Fruit fly (Drosophila melanogaster) whole organism, embryonic: ENCODE results near the gene Cep135.

ENCODE experiments used
- Atf6 ChIP-seq: fragments of 200-800 bp; sonication (Bioruptor generic); IDR thresholded peaks from 2 replicates; pipeline ENCODE4 v1.3.6; 2022; ENCODE audit warnings: missing biosample characterization, missing genetic modification characterization
- CG10267 ChIP-seq: fragments of 200-800 bp; sonication (Bioruptor generic); optimal IDR thresholded peaks from 2 replicates; lab custom pipeline; 2018; ENCODE audit warnings: missing biosample characterization, mild to moderate bottlenecking, missing genetic modification characterization, moderate library complexity
- CG11696 ChIP-seq: fragments of 200-800 bp; sonication (Bioruptor generic); IDR thresholded peaks from 2 replicates; pipeline ENCODE4 v1.3.6; 2022; ENCODE audit warnings: missing biosample characterization, missing genetic modification characterization
- CG11723 ChIP-seq: fragments of 200-800 bp; sonication (Bioruptor generic); optimal IDR thresholded peaks from 2 replicates; lab custom pipeline; 2017; ENCODE audit warnings: missing biosample characterization, mild to moderate bottlenecking, missing genetic modification characterization
- CG12391 ChIP-seq: fragments of 200-800 bp; sonication (Bioruptor generic); optimal IDR thresholded peaks from 3 replicates; lab custom pipeline; 2018; ENCODE audit warnings: missing biosample characterization, mild to moderate bottlenecking, missing genetic modification characterization, moderate library complexity
- CG13894 ChIP-seq: fragments of 200-800 bp; sonication (Bioruptor generic); optimal IDR thresholded peaks from 3 replicates; lab custom pipeline; 2018; ENCODE audit warnings: missing biosample characterization, mild to moderate bottlenecking, missing genetic modification characterization, moderate library complexity
- CG17912 ChIP-seq: fragments of 200-800 bp; sonication (Bioruptor generic); optimal IDR thresholded peaks from 2 replicates; lab custom pipeline; 2018; ENCODE audit warnings: missing biosample characterization, mild to moderate bottlenecking, missing genetic modification characterization
- CG18619 ChIP-seq: fragments of 200-800 bp; sonication (Bioruptor generic); optimal IDR thresholded peaks from 3 replicates; lab custom pipeline; 2017; ENCODE audit warnings: missing biosample characterization, mild to moderate bottlenecking, missing genetic modification characterization
- CG2199 ChIP-seq: fragments of 200-800 bp; sonication (Bioruptor generic); IDR thresholded peaks from 3 replicates; pipeline ENCODE4 v1.3.6; 2022; ENCODE audit warnings: missing biosample characterization, missing genetic modification characterization
- CG3163 ChIP-seq: fragments of 200-800 bp; sonication (Bioruptor generic); optimal IDR thresholded peaks from 3 replicates; lab custom pipeline; 2016; ENCODE audit warnings: missing biosample characterization, missing genetic modification characterization
- CG32767 ChIP-seq: fragments of 200-800 bp; sonication (Bioruptor generic); IDR thresholded peaks from 2 replicates; pipeline ENCODE4 v1.3.6; 2022; ENCODE audit warnings: missing biosample characterization, missing genetic modification characterization
- CG32772 ChIP-seq: fragments of 200-800 bp; sonication (Bioruptor generic); IDR thresholded peaks from 2 replicates; pipeline ENCODE4 v1.3.6; 2022; ENCODE audit warnings: missing biosample characterization, missing genetic modification characterization
- CG42726 ChIP-seq: fragments of 200-800 bp; sonication (Bioruptor generic); IDR thresholded peaks from 2 replicates; pipeline ENCODE4 v1.3.6; 2022; ENCODE audit warnings: missing biosample characterization, missing genetic modification characterization; ENCODE audit not compliant: partially characterized antibody
- CG4424 ChIP-seq: fragments of 200-800 bp; sonication (Bioruptor generic); optimal IDR thresholded peaks from 3 replicates; lab custom pipeline; 2016; ENCODE audit warnings: missing biosample characterization, missing genetic modification characterization
- CG7839 ChIP-seq: fragments of 200-800 bp; sonication (Bioruptor generic); optimal IDR thresholded peaks from 3 replicates; lab custom pipeline; 2018; ENCODE audit warnings: missing biosample characterization, mild to moderate bottlenecking, missing genetic modification characterization, moderate library complexity
- CG8765 ChIP-seq: fragments of 200-800 bp; sonication (Bioruptor generic); IDR thresholded peaks from 2 replicates; pipeline ENCODE4 v1.3.6; 2022; ENCODE audit warnings: missing biosample characterization, missing genetic modification characterization
- CG9215 ChIP-seq: fragments of 200-800 bp; sonication (Bioruptor generic); IDR thresholded peaks from 2 replicates; pipeline ENCODE4 v1.3.6; 2022; ENCODE audit warnings: missing biosample characterization, missing genetic modification characterization
- CG9932 ChIP-seq: fragments of 200-800 bp; sonication (Bioruptor generic); IDR thresholded peaks from 2 replicates; pipeline ENCODE4 v1.3.6; 2022; ENCODE audit warnings: missing biosample characterization, missing genetic modification characterization
- D19A ChIP-seq: fragments of 200-800 bp; optimal IDR thresholded peaks from 3 replicates; lab custom pipeline; 2019; ENCODE audit warnings: missing biosample characterization, mild to moderate bottlenecking, missing genetic modification characterization, moderate library complexity
- Dp ChIP-seq: fragments of 200-800 bp; sonication (Bioruptor generic); optimal IDR thresholded peaks from 2 replicates; lab custom pipeline; 2018; ENCODE audit warnings: missing biosample characterization, mild to moderate bottlenecking, missing genetic modification characterization, moderate library complexity
- Drgx ChIP-seq: fragments of 200-800 bp; sonication (Bioruptor generic); IDR thresholded peaks from 2 replicates; pipeline ENCODE4 v1.3.6; 2022; ENCODE audit warnings: missing biosample characterization, missing genetic modification characterization
- Ets65A ChIP-seq: fragments of 200-800 bp; sonication (Bioruptor generic); peaks from one replicate; lab custom pipeline; 2016; ENCODE audit warnings: missing biosample characterization, missing genetic modification characterization
- H2.0 ChIP-seq: fragments of 200-800 bp; sonication (Bioruptor generic); IDR thresholded peaks from 2 replicates; pipeline ENCODE4 v1.3.6; 2022; ENCODE audit warnings: missing biosample characterization, missing genetic modification characterization
- HHEX ChIP-seq: fragments of 200-800 bp; sonication (Bioruptor generic); optimal IDR thresholded peaks from 3 replicates; lab custom pipeline; 2017; ENCODE audit warnings: missing biosample characterization, mild to moderate bottlenecking, missing genetic modification characterization, missing genetic modification reagents
- Jarid2 ChIP-seq: fragments of 200-800 bp; sonication (Bioruptor generic); optimal IDR thresholded peaks from 3 replicates; lab custom pipeline; 2017; ENCODE audit warnings: mild to moderate bottlenecking, missing biosample characterization, missing genetic modification reagents, missing genetic modification characterization
- Mad ChIP-seq: fragments of 200-800 bp; sonication (Bioruptor generic); optimal IDR thresholded peaks from 2 replicates; lab custom pipeline; 2016; ENCODE audit warnings: missing biosample characterization, missing genetic modification characterization
- Poxn ChIP-seq: fragments of 200-800 bp; sonication (Bioruptor generic); IDR thresholded peaks from 2 replicates; pipeline ENCODE4 v1.3.6; 2022; ENCODE audit warnings: missing biosample characterization, missing genetic modification characterization
- Side ChIP-seq: fragments of 200-800 bp; sonication (Bioruptor generic); optimal IDR thresholded peaks from 2 replicates; lab custom pipeline; 2016; ENCODE audit warnings: missing biosample characterization, missing genetic modification characterization
- Stat92E ChIP-seq, 3 experiments: fragments of >200 bp in 2 of 3; fragments of 200-800 bp in 1 of 3; sonication (Bioruptor generic) in 1 of 3; optimal IDR thresholded peaks; 2 replicates each; lab custom pipeline; 2017 to 2019; ENCODE audit warnings: missing biosample characterization in 3 of 3, missing genetic modification characterization in 3 of 3, mild to moderate bottlenecking in 1 of 3, moderate library complexity in 1 of 3
- cad ChIP-seq: fragments of >200 bp; optimal IDR thresholded peaks from 2 replicates; lab custom pipeline; 2017; ENCODE audit warnings: missing biosample characterization, missing genetic modification characterization
- croc ChIP-seq: fragments of 200-800 bp; sonication (Bioruptor generic); conservative IDR thresholded peaks from 3 replicates; pipeline ENCODE4 v1.3.6; 2022; ENCODE audit warnings: missing biosample characterization, missing genetic modification characterization
- crol ChIP-seq: fragments of 200-800 bp; sonication (Bioruptor generic); IDR thresholded peaks from 2 replicates; pipeline ENCODE4 v1.3.6; 2022; ENCODE audit warnings: missing biosample characterization, missing genetic modification characterization
- eve ChIP-seq, 2 experiments: fragments of >200 bp; optimal IDR thresholded peaks; 2 replicates each; lab custom pipeline; 2017; ENCODE audit warnings: missing biosample characterization in 2 of 2, missing genetic modification characterization in 2 of 2
- ewg ChIP-seq: fragments of 200-800 bp; sonication (Bioruptor generic); optimal IDR thresholded peaks from 3 replicates; lab custom pipeline; 2017; ENCODE audit warnings: mild to moderate bottlenecking, missing biosample characterization, missing genetic modification reagents, missing genetic modification characterization
- grn ChIP-seq: fragments of 200-800 bp; sonication (Bioruptor generic); optimal IDR thresholded peaks from 3 replicates; lab custom pipeline; 2017; ENCODE audit warnings: missing biosample characterization, missing genetic modification characterization
- gt ChIP-seq: fragments of 200-800 bp; sonication (Bioruptor generic); IDR thresholded peaks from 2 replicates; pipeline ENCODE4 v1.3.6; 2022; ENCODE audit warnings: missing biosample characterization, missing genetic modification characterization
- ken ChIP-seq: fragments of 200-800 bp; sonication (Bioruptor generic); IDR thresholded peaks from 3 replicates; pipeline ENCODE4 v1.3.6; 2022; ENCODE audit warnings: missing biosample characterization, missing genetic modification characterization
- mirr ChIP-seq: fragments of 200-800 bp; sonication (Bioruptor generic); optimal IDR thresholded peaks from 3 replicates; lab custom pipeline; 2018; ENCODE audit warnings: missing biosample characterization, mild to moderate bottlenecking, missing genetic modification characterization
- mld ChIP-seq: fragments of 200-800 bp; sonication (Bioruptor generic); IDR thresholded peaks from 3 replicates; pipeline ENCODE4 v1.3.6; 2022; ENCODE audit warnings: missing biosample characterization, missing genetic modification characterization; ENCODE audit not compliant: partially characterized antibody
- nom ChIP-seq: fragments of 200-800 bp; sonication (Bioruptor generic); optimal IDR thresholded peaks from 2 replicates; lab custom pipeline; 2017; ENCODE audit warnings: missing biosample characterization, missing genetic modification characterization, mild to moderate bottlenecking, moderate library complexity, missing genetic modification reagents
- pnt ChIP-seq: fragments of 200-800 bp; sonication (Bioruptor generic); optimal IDR thresholded peaks from 3 replicates; lab custom pipeline; 2016; ENCODE audit warnings: missing biosample characterization, missing genetic modification characterization
- ro ChIP-seq: fragments of 200-800 bp; sonication (Bioruptor generic); IDR thresholded peaks from 2 replicates; pipeline ENCODE4 v1.3.6; 2022; ENCODE audit warnings: missing biosample characterization, missing genetic modification characterization
- sim ChIP-seq: fragments of 200-800 bp; sonication (Bioruptor generic); IDR thresholded peaks from 2 replicates; pipeline ENCODE4 v1.3.6; 2022; ENCODE audit warnings: missing biosample characterization, missing genetic modification characterization
- sqz ChIP-seq: fragments of 200-800 bp; sonication (Bioruptor generic); optimal IDR thresholded peaks from 3 replicates; lab custom pipeline; 2018; ENCODE audit warnings: missing biosample characterization, mild to moderate bottlenecking, missing genetic modification characterization
- trem ChIP-seq: fragments of 200-800 bp; optimal IDR thresholded peaks from 3 replicates; lab custom pipeline; 2019; ENCODE audit warnings: missing biosample characterization, mild to moderate bottlenecking, missing genetic modification characterization, moderate library complexity
- usp ChIP-seq: fragments of >200 bp; optimal IDR thresholded peaks from 2 replicates; lab custom pipeline; 2017; ENCODE audit warnings: missing biosample characterization, missing genetic modification characterization
- zen ChIP-seq: fragments of 200-800 bp; sonication (Bioruptor generic); optimal IDR thresholded peaks from 3 replicates; lab custom pipeline; 2018; ENCODE audit warnings: missing biosample characterization, mild to moderate bottlenecking, missing genetic modification characterization, moderate library complexity

Cep135 gene

dm6 chr3L:15140268-15140957 is 23.9 kb downstream of the Cep135 start (continued):
- 0 out of 2 replicates have a peak, but pooled peaks have one; percentile 17 for TF ChIP-seq Drgx
- no peak for TF ChIP-seq usp (GFP tag; lab: Kevin White, UChicago)
- TF ChIP-seq croc: no peak
- no peak for TF ChIP-seq Mad
- no peak for TF ChIP-seq HHEX (GFP tag; lab: Kevin White, UChicago)
- no peak for TF ChIP-seq Side (GFP tag; lab: Kevin White, UChicago)
- TF ChIP-seq cad (GFP tag; lab: Kevin White, UChicago): peak; percentile 25
- TF ChIP-seq Poxn (GFP tag; lab: Robert Waterston, UW): no peak
- no peak for TF ChIP-seq CG8765 (GFP tag; lab: Robert Waterston, UW)
- TF ChIP-seq sim: 0 out of 2 replicates have a peak, but pooled peaks have one; percentile 15
- peak; percentile 24 for TF ChIP-seq grn (GFP tag; lab: Kevin White, UChicago)
- no peak for TF ChIP-seq CG18619

DNA sequence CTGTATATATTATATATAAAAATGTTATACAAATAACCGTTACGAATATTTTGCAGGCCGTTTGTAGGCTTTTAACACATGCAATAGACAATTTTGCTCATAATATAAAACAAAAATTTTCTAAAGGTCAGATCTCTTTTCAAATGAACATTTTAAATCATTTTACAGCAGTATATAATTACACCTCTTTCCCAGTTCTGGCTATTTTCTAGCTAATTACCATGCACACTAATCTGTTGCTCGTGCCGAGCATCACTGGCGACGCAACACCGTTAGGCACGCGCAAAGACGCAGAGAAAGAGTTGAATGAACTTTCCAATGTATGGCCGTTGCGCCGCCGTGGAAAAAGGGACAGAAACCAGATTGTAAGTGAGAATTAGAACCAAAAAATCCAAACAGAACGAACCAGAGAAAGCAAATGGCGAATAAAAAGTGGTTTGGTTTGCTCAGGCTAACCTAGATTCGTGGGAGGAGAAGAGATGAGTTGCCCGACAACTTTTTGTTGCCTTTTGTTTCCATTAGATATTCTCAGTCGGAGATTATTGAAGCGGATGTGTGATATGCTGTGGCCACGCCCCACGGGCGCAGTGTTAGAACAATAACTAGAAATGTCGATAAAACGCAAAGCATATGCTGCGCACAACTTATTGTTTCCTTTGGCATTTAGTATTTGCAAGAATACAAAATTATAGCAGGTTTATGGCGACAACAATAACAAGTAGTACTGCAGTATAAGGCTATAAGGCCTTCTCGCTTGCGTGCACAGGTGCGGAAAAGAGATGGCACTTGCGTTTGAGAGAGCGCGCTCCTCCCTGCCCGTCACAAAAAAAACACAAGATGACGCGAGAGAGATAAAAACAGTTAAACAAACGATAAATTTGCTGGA is 24.8 kb downstream of the Cep135 start:
- TF ChIP-seq crol (GFP tag; lab: Robert Waterston, UW) (peak; percentile 47), trem (tag; lab: Kevin White, UChicago) (peak; percentile 5), CG9215 (GFP tag; lab: Robert Waterston, UW) (no peak), CG13894 (no peak), nom (peak; percentile 54), CG17912 (GFP tag; lab: Kevin White, UChicago) (peak; percentile 10), CG42726 (GFP tag; lab: Robert Waterston, UW) (no peak), CG32767 (no peak), CG9932 (GFP tag; lab: Robert Waterston, UW) (peak; percentile 64), CG11696 (GFP tag; lab: Robert Waterston, UW) (0 out of 2 replicates have a peak, but pooled peaks have one; percentile 18), CG18619 (no peak), zen (peak; percentile 61), Stat92E (GFP tag; optimal IDR thresholded peaks at IDR 0.05; lab: Kevin White, UChicago) (no peak), ewg (GFP tag; lab: Kevin White, UChicago) (peak; percentile 79), ken (GFP tag; lab: Robert Waterston, UW) (peak; percentile 63; the same call in 1 of the 3 replicates), CG4424 (GFP tag; lab: Kevin White, UChicago) (peak; percentile 39), CG7839 (tag; lab: Kevin White, UChicago) (peak; percentile 14), Dp (no peak), ro (no peak), pnt (GFP tag; lab: Kevin White, UChicago) (no peak), mld (no peak), D19A (tag; lab: Kevin White, UChicago) (peak; percentile 14), mirr (peak; percentile 41), CG12391 (tag; lab: Kevin White, UChicago) (peak; percentile 46), eve (GFP tag; optimal IDR thresholded peaks at IDR 0.05; lab: Kevin White, UChicago) (no peak), Atf6 (GFP tag; lab: Robert Waterston, UW) (no peak; the same call in 1 of the 2 replicates), CG2199 (GFP tag; lab: Robert Waterston, UW) (peak; percentile 34; the same call in 1 of the 3 replicates), CG32772 (GFP tag; lab: Robert Waterston, UW) (no peak), Ets65A (GFP tag; lab: Kevin White, UChicago) (no peak), CG3163 (no peak), gt (GFP tag; lab: Robert Waterston, UW) (no peak), CG10267 (peak; percentile 8), Jarid2 (no peak), H2.0 (0 out of 2 replicates have a peak, but pooled peaks have one; percentile 26), CG11723 (peak; percentile 8), sqz (peak; percentile 95)
